Worm (Caenorhabditis elegans): Measurements from ENCODE around the gene F44D12.2.
A peak's percentile ranks its signal among the peaks of the same experiment; 100 is the strongest.

F44D12.2 gene

ce11 chrIV:10056138-10056537 lies 38.6 kb upstream of the F44D12.2 start, which contains the start of gene T04B2.7:
Gene T04B2.7, minus strand, starts transcription at chrIV:10056238.
- TF ChIP-seq mab-5 (tag; optimal IDR thresholded peaks at IDR 0.05) (no peak), zip-8 (tag; optimal IDR thresholded peaks at IDR 0.05) (no peak), nhr-28 (tag; optimal IDR thresholded peaks at IDR 0.05) (no peak), unc-120 (tag; optimal IDR thresholded peaks at IDR 0.05; ENCODE audit: poor library complexity, severe bottlenecking) (no peak), unc-39 (tag; optimal IDR thresholded peaks at IDR 0.05) (no peak)

ce11 chrIV:10053550-10053949 lies 36.0 kb upstream of the F44D12.2 start, which contains the start of gene srv-12:
Gene srv-12, minus strand, starts transcription at chrIV:10053650.
- TF ChIP-seq hlh-1 (tag; optimal IDR thresholded peaks at IDR 0.05) = no peak
- TF ChIP-seq nhr-12 (tag; optimal IDR thresholded peaks at IDR 0.05) = no peak
- no peak for TF ChIP-seq nhr-76 (tag; optimal IDR thresholded peaks at IDR 0.05)
- TF ChIP-seq mep-1 (tag; optimal IDR thresholded peaks at IDR 0.05) = no peak
- no peak for TF ChIP-seq nhr-28 (tag; optimal IDR thresholded peaks at IDR 0.05)
- no peak for TF ChIP-seq zip-8 (tag; optimal IDR thresholded peaks at IDR 0.05)
- no peak for TF ChIP-seq ceh-39 (tag; optimal IDR thresholded peaks at IDR 0.05)
- no peak for TF ChIP-seq lsy-2 (tag; optimal IDR thresholded peaks at IDR 0.05)
- no peak for TF ChIP-seq sem-2 (GFP tag; optimal IDR thresholded peaks at IDR 0.05)
- TF ChIP-seq pha-4 (tag; optimal IDR thresholded peaks at IDR 0.05) = no peak
- TF ChIP-seq lin-13 (tag; optimal IDR thresholded peaks at IDR 0.05) = no peak
- no peak for TF ChIP-seq flh-1 (GFP tag; optimal IDR thresholded peaks at IDR 0.05)
- no peak for TF ChIP-seq M03D4.4 (tag; optimal IDR thresholded peaks at IDR 0.05)
- TF ChIP-seq unc-62 (GFP tag; optimal IDR thresholded peaks at IDR 0.05) = no peak
- TF ChIP-seq ztf-11 (tag; optimal IDR thresholded peaks at IDR 0.05) = no peak
- TF ChIP-seq mls-2 (tag; optimal IDR thresholded peaks at IDR 0.05) = no peak
- no peak for TF ChIP-seq snpc-4 (tag; optimal IDR thresholded peaks at IDR 0.05)
- TF ChIP-seq sptf-1 (tag; optimal IDR thresholded peaks at IDR 0.05) = no peak
- no peak for TF ChIP-seq ceh-43 (GFP tag; optimal IDR thresholded peaks at IDR 0.05)

ce11 chrIV:10051088-10051487 lies 33.6 kb upstream of the F44D12.2 start, which contains the start of gene T04B2.8:
Gene T04B2.8, minus strand, starts transcription at chrIV:10051188.
- TF ChIP-seq cnd-1 (tag; optimal IDR thresholded peaks at IDR 0.05) (no peak), sem-2 (GFP tag; optimal IDR thresholded peaks at IDR 0.05) (no peak), nhr-2 (tag; optimal IDR thresholded peaks at IDR 0.05) (no peak), elt-3 (tag; optimal IDR thresholded peaks at IDR 0.05) (no peak), ztf-11 (tag; optimal IDR thresholded peaks at IDR 0.05) (no peak), M03D4.4 (tag; optimal IDR thresholded peaks at IDR 0.05) (no peak), elt-1 (tag; optimal IDR thresholded peaks at IDR 0.05; ENCODE audit: borderline replicate concordance, insufficient read depth) (no peak), ceh-39 (tag; optimal IDR thresholded peaks at IDR 0.05) (no peak), flh-1 (GFP tag; optimal IDR thresholded peaks at IDR 0.05) (no peak), unc-39 (tag; optimal IDR thresholded peaks at IDR 0.05) (no peak), drap-1 (GFP tag; optimal IDR thresholded peaks at IDR 0.05) (no peak), ceh-83 (GFP tag; optimal IDR thresholded peaks at IDR 0.05) (no peak)

- TF ChIP-seq unc-120 (tag; optimal IDR thresholded peaks at IDR 0.05; ENCODE audit: poor library complexity, severe bottlenecking) (peak; percentile 61), hlh-1 (tag; optimal IDR thresholded peaks at IDR 0.05) (peak; percentile 29), zip-8 (tag; optimal IDR thresholded peaks at IDR 0.05) (no peak), blmp-1 (tag; optimal IDR thresholded peaks at IDR 0.05) (no peak), pha-4 (tag; optimal IDR thresholded peaks at IDR 0.05) (no peak), elt-1 (tag; optimal IDR thresholded peaks at IDR 0.05; ENCODE audit: borderline replicate concordance, insufficient read depth) (peak; percentile 1), ham-2 (GFP tag; optimal IDR thresholded peaks at IDR 0.05) (no peak)
Observed at ce11 chrIV:10048268-10048667, 30.7 kb upstream of the F44D12.2 start.

- TF ChIP-seq zip-8 (tag; optimal IDR thresholded peaks at IDR 0.05) (no peak), lsy-2 (tag; optimal IDR thresholded peaks at IDR 0.05) (no peak), lin-32 (GFP tag; optimal IDR thresholded peaks at IDR 0.05) (no peak), flh-1 (GFP tag; optimal IDR thresholded peaks at IDR 0.05) (no peak), ceh-39 (tag; optimal IDR thresholded peaks at IDR 0.05) (no peak), sptf-1 (tag; optimal IDR thresholded peaks at IDR 0.05) (no peak), lin-13 (tag; optimal IDR thresholded peaks at IDR 0.05) (no peak), M03D4.4 (tag; optimal IDR thresholded peaks at IDR 0.05) (no peak), nhr-2 (tag; optimal IDR thresholded peaks at IDR 0.05) (no peak), elt-3 (tag; optimal IDR thresholded peaks at IDR 0.05) (no peak), unc-62 (GFP tag; optimal IDR thresholded peaks at IDR 0.05) (no peak), mls-2 (tag; optimal IDR thresholded peaks at IDR 0.05) (no peak), nhr-28 (tag; optimal IDR thresholded peaks at IDR 0.05) (no peak), hlh-1 (tag; optimal IDR thresholded peaks at IDR 0.05) (no peak)
Observed at ce11 chrIV:10047108-10047507, 29.6 kb upstream of the F44D12.2 start, which contains the start of gene T04B2.3. Gene T04B2.3, plus strand, starts transcription at chrIV:10047408.
